Worm (Caenorhabditis elegans) whole organism, L2 larva: ENCODE data around the gene B0001.7.

Source experiments
- C34F6.9 ChIP-seq: fragments of 150-350 bp; optimal IDR thresholded peaks from 2 replicates; lab custom pipeline; 2014; ENCODE audit warnings: missing biosample characterization, missing genetic modification characterization
- F13H6.1 ChIP-seq: sonication (generic microtip); optimal IDR thresholded peaks from 2 replicates; lab custom pipeline; 2016; ENCODE audit warnings: missing genetic modification characterization, missing compliant biosample characterization
- Y55F3AM.14 ChIP-seq: fragments of 200-800 bp; sonication (Bioruptor generic); optimal IDR thresholded peaks from 2 replicates; lab custom pipeline; 2018; ENCODE audit warnings: mild to moderate bottlenecking, missing genetic modification characterization, missing compliant biosample characterization
- ZK546.5 ChIP-seq: sonication (generic microtip); optimal IDR thresholded peaks from 2 replicates; lab custom pipeline; 2017; ENCODE audit warnings: missing biosample characterization, missing genetic modification characterization
- alr-1 ChIP-seq: fragments of 150-350 bp; optimal IDR thresholded peaks from 2 replicates; lab custom pipeline; 2014; ENCODE audit warnings: missing biosample characterization, missing genetic modification characterization
- ama-1 ChIP-seq: fragments of 150-350 bp; optimal IDR thresholded peaks from 2 replicates; lab custom pipeline; 2018; ENCODE audit warnings: inconsistent platforms
- ceh-82 ChIP-seq: fragments of 150-350 bp; optimal IDR thresholded peaks from 2 replicates; lab custom pipeline; 2014; ENCODE audit warnings: missing biosample characterization, missing genetic modification characterization
- crh-2 ChIP-seq: sonication (generic microtip); optimal IDR thresholded peaks from 2 replicates; lab custom pipeline; 2017; ENCODE audit warnings: missing biosample characterization, missing genetic modification characterization
- dmd-4 ChIP-seq: sonication (generic microtip); optimal IDR thresholded peaks from 2 replicates; lab custom pipeline; 2017; ENCODE audit warnings: missing biosample characterization, missing genetic modification characterization
- egl-27 ChIP-seq: sonication (generic microtip); optimal IDR thresholded peaks from 3 replicates; lab custom pipeline; 2017; ENCODE audit warnings: missing biosample characterization, missing genetic modification reagents, missing genetic modification characterization
- elt-1 ChIP-seq: fragments of 150-350 bp; optimal IDR thresholded peaks from 2 replicates; lab custom pipeline; 2014; ENCODE audit warnings: missing biosample characterization, missing genetic modification characterization
- elt-3 ChIP-seq: sonication (generic microtip); optimal IDR thresholded peaks from 2 replicates; lab custom pipeline; 2017; ENCODE audit warnings: missing biosample characterization, missing genetic modification characterization
- fos-1 ChIP-seq: fragments of 150-350 bp; optimal IDR thresholded peaks from 2 replicates; lab custom pipeline; 2014; ENCODE audit warnings: missing biosample characterization, missing genetic modification characterization
- lin-39 ChIP-seq: fragments of 150-350 bp; optimal IDR thresholded peaks from 2 replicates; lab custom pipeline; 2014; ENCODE audit warnings: missing biosample characterization, missing genetic modification reagents, missing genetic modification characterization
- lsy-2 ChIP-seq, 2 experiments: fragments of 150-350 bp in 1 of 2; sonication (generic microtip) in 1 of 2; optimal IDR thresholded peaks; 2 replicates each; lab custom pipeline; 2014 to 2017; ENCODE audit warnings: missing biosample characterization in 2 of 2, missing genetic modification characterization in 2 of 2
- mab-5 ChIP-seq: fragments of 150-350 bp; optimal IDR thresholded peaks from 2 replicates; lab custom pipeline; 2014; ENCODE audit warnings: missing biosample characterization, missing genetic modification characterization
- nhr-10 ChIP-seq: sonication (generic microtip); optimal IDR thresholded peaks from 2 replicates; lab custom pipeline; 2017; ENCODE audit warnings: missing biosample characterization, missing genetic modification characterization
- nhr-129 ChIP-seq: fragments of 150-350 bp; optimal IDR thresholded peaks from 2 replicates; lab custom pipeline; 2014; ENCODE audit warnings: missing biosample characterization, missing genetic modification characterization
- nhr-23 ChIP-seq: fragments of 150-350 bp; optimal IDR thresholded peaks from 2 replicates; lab custom pipeline; 2014; ENCODE audit warnings: missing biosample characterization, missing genetic modification reagents, missing genetic modification characterization
- nhr-237 ChIP-seq: fragments of 150-350 bp; optimal IDR thresholded peaks from 2 replicates; lab custom pipeline; 2014; ENCODE audit warnings: missing biosample characterization, missing genetic modification characterization
- nhr-25 ChIP-seq: fragments of 150-350 bp; sonication (generic microtip); optimal IDR thresholded peaks from 3 replicates; lab custom pipeline; 2014; ENCODE audit warnings: missing biosample characterization, missing genetic modification characterization
- nhr-77 ChIP-seq: fragments of 150-350 bp; optimal IDR thresholded peaks from 2 replicates; lab custom pipeline; 2014; ENCODE audit warnings: missing biosample characterization, missing genetic modification characterization
- peb-1 ChIP-seq: fragments of 150-350 bp; optimal IDR thresholded peaks from 2 replicates; lab custom pipeline; 2014; ENCODE audit warnings: missing biosample characterization, missing genetic modification characterization
- skn-1 ChIP-seq: sonication (generic microtip); optimal IDR thresholded peaks from 2 replicates; lab custom pipeline; 2017; ENCODE audit warnings: missing biosample characterization, missing genetic modification characterization
- sma-3 ChIP-seq: sonication (generic microtip); optimal IDR thresholded peaks from 2 replicates; lab custom pipeline; 2016; ENCODE audit warnings: missing genetic modification reagents, missing genetic modification characterization, missing compliant biosample characterization
- sma-9 ChIP-seq, 2 experiments: fragments of 150-350 bp in 1 of 2; sonication (generic microtip) in 1 of 2; optimal IDR thresholded peaks; 2 replicates each; lab custom pipeline; 2014 to 2016; ENCODE audit warnings: missing genetic modification characterization in 2 of 2, mild to moderate bottlenecking in 1 of 2, missing biosample characterization in 1 of 2, missing compliant biosample characterization in 1 of 2, missing genetic modification reagents in 1 of 2, moderate library complexity in 1 of 2
- unc-39 ChIP-seq: fragments of 150-350 bp; optimal IDR thresholded peaks from 2 replicates; lab custom pipeline; 2014; ENCODE audit warnings: missing biosample characterization, missing genetic modification characterization
- unc-62 ChIP-seq: fragments of 150-350 bp; optimal IDR thresholded peaks from 2 replicates; lab custom pipeline; 2014; ENCODE audit warnings: missing biosample characterization, missing genetic modification reagents, missing genetic modification characterization
- ztf-1 ChIP-seq: fragments of 200-800 bp; sonication (Bioruptor generic); conservative IDR thresholded peaks from 2 replicates; pipeline ENCODE4 v1.3.6; 2022; ENCODE audit warnings: missing genetic modification characterization, missing compliant biosample characterization
- ztf-11 ChIP-seq: sonication (generic microtip); optimal IDR thresholded peaks from 2 replicates; lab custom pipeline; 2017; ENCODE audit warnings: missing biosample characterization, missing genetic modification characterization
- ztf-4 ChIP-seq: fragments of 150-350 bp; optimal IDR thresholded peaks from 2 replicates; lab custom pipeline; 2014; ENCODE audit warnings: missing biosample characterization, missing genetic modification characterization

The B0001.7 gene

ce11 chrIV:12160421-12160820 lies 6.4 kb upstream of the B0001.7 start:
- TF ChIP-seq mab-5 (tag; lab: Kevin White, UChicago) (no peak), alr-1 (tag; lab: Kevin White, UChicago) (no peak), ztf-4 (no peak), nhr-77 (tag; lab: Kevin White, UChicago) (no peak), sma-3 (GFP tag; lab: Kevin White, UChicago) (no peak), sma-9 (GFP tag; optimal IDR thresholded peaks at IDR 0.05; lab: Kevin White, UChicago) (no peak), sma-9 (tag; optimal IDR thresholded peaks at IDR 0.05; lab: Kevin White, UChicago) (no peak), peb-1 (tag; lab: Kevin White, UChicago) (no peak), ztf-1 (GFP tag; lab: Robert Waterston, UW) (no peak), ama-1 (lab: Kevin White, UChicago) (no peak), egl-27 (tag; lab: Kevin White, UChicago) (no peak)
- TF ChIP-seq, all 48 proteins: peak for 0

ce11 chrIV:12157915-12158314 lies 3.9 kb upstream of the B0001.7 start:
- TF ChIP-seq unc-62 (GFP tag; lab: Kevin White, UChicago), result no peak
- peak; percentile 62 for TF ChIP-seq nhr-129
- TF ChIP-seq, all 48 proteins: peak for 1

DNA sequence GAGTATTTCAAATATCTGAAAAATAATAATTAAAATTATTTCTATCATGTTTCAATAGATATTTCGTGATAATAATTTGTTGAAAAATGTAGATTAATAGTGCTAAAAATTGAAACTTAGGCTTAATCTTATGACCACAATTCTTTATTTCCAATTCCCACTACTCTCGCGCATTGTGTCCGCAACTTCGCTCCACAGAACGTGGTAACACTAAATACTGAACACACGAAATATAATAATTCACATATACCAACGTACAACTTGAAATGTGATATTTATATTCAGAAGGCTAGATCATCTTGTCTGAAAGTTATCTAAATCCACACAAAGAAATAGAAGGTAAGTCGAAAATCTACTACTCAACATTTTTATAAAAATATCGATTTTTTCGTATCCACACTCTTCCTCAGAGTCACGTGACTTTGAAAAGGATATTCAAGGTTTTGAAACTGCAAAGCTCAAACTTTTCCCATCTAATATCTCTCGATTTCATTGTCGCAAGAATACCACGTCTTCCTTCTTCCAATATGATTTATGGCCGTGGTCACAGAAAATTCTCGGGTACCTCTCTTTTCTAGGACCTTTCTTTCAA lies 2.7 kb upstream of the B0001.7 start, which contains the start of gene eri-12:
Gene eri-12 (plus strand): TSS at position 197 of the 592 bp plus-strand sequence.
- no peak for TF ChIP-seq F13H6.1
- TF ChIP-seq C34F6.9 (tag; lab: Kevin White, UChicago), result peak; percentile 64
- TF ChIP-seq skn-1 (tag; lab: Kevin White, UChicago), result no peak
- no peak for TF ChIP-seq egl-27 (tag; lab: Kevin White, UChicago)
- peak in 1 of 2 experiments; percentile 27 for TF ChIP-seq lsy-2 (tag; optimal IDR thresholded peaks at IDR 0.05; lab: Kevin White, UChicago)
- TF ChIP-seq nhr-129, result peak; percentile 67
- peak; percentile 34 for TF ChIP-seq crh-2 (tag; lab: Kevin White, UChicago)
- TF ChIP-seq ztf-11 (tag; lab: Kevin White, UChicago), result no peak

DNA sequence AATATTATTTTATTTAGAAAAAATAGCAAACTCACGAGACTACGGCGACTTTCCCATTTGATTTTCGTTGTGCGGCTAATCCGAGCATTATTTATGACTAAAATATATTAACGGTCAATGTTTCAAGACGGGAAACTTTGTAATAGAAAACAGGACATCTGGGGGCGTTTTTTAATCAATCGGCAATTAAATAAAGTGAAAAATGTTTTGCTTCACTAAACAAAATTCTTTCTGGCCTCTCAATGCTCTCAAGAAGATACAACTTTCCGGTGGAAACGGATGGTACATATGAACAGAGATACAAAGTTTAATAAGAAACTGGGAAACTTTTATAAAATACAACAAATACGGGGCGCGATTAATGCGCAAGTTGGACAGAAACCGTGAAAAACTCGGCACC lies 3.2 kb downstream of the B0001.7 start, which contains the start of gene B0001.2:
Gene B0001.2 (minus strand): TSS at position 101 of the 400 bp plus-strand sequence.
- TF ChIP-seq elt-3 (tag; lab: Kevin White, UChicago) (no peak), unc-62 (GFP tag; lab: Kevin White, UChicago) (no peak), nhr-237 (tag; lab: Kevin White, UChicago) (no peak), skn-1 (tag; lab: Kevin White, UChicago) (no peak), Y55F3AM.14 (no peak), nhr-23 (no peak), lsy-2 (tag; optimal IDR thresholded peaks at IDR 0.05; lab: Kevin White, UChicago) (no peak), alr-1 (tag; lab: Kevin White, UChicago) (no peak), lin-39 (tag; lab: Kevin White, UChicago) (no peak), elt-1 (tag; lab: Kevin White, UChicago) (no peak), ztf-11 (tag; lab: Kevin White, UChicago) (no peak), nhr-10 (tag; lab: Kevin White, UChicago) (no peak), mab-5 (tag; lab: Kevin White, UChicago) (no peak), dmd-4 (tag; lab: Kevin White, UChicago) (no peak), ceh-82 (no peak)

DNA sequence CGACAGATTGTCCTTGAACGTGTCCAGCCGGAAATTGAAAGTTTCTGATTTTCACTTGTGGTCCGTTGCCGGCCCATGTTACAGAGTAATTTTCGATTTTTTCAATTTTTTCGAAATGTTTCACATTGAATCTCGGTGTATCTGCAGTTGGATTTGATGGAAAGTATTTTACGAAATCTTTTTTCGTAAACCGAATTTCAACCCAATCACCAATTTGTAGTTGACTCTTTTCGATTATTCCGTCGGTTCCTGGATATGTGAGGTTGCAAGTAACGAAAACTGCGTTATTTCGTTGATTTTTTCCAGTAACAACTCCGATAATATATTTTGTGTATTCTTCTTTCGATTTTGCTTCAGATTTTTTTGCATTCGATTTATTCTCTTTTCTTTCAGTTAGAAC lies 4.4 kb downstream of the B0001.7 start:
- no peak for TF ChIP-seq fos-1 (tag; lab: Kevin White, UChicago)
- no peak for TF ChIP-seq skn-1 (tag; lab: Kevin White, UChicago)
- TF ChIP-seq ZK546.5 (tag; lab: Kevin White, UChicago), result no peak
- TF ChIP-seq mab-5 (tag; lab: Kevin White, UChicago), result no peak
- no peak for TF ChIP-seq nhr-25 (tag; lab: Kevin White, UChicago)

DNA sequence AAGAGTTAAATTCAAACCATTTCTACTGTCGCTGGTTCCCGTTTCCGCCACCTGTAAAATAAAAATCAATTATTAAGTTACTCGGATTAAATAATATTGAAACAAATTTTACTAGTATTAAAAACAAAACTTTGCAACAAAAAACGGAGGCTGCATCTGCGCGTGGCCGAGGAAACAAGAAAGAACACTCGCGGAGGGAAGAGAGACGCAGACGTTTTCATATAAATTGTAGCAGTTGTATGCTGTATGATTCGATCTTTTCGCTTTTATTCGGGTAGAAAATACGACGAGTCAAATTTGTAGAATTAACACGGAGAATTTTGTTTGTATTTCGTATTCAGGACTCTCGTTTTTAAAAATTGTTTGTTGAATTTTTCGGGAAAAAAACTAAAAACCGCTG lies 8.4 kb downstream of the B0001.7 start, which contains the start of gene B0001.3:
Gene B0001.3 (minus strand): TSS at position 55 of the 400 bp plus-strand sequence.
- no peak for TF ChIP-seq unc-39 (tag; lab: Kevin White, UChicago)
- TF ChIP-seq sma-3 (GFP tag; lab: Kevin White, UChicago), result no peak
- no peak for TF ChIP-seq skn-1 (tag; lab: Kevin White, UChicago)
- TF ChIP-seq nhr-129, result peak; percentile 35
